Worm (Caenorhabditis elegans) whole organism, early embryonic: ENCODE measurements around the gene cct-6.

Experiments
- ama-1 ChIP-seq: fragments of 150-350 bp; optimal IDR thresholded peaks from 2 replicates; lab custom pipeline; 2014
- flt-1 ChIP-seq: fragments of 200-800 bp; sonication (Bioruptor generic); IDR thresholded peaks from 2 replicates; pipeline ENCODE4 v1.3.6; 2022; ENCODE audit warnings: missing genetic modification characterization, missing compliant biosample characterization
- hnd-1 ChIP-seq: sonication (generic microtip); optimal IDR thresholded peaks from 2 replicates; lab custom pipeline; 2016; ENCODE audit warnings: missing genetic modification characterization, missing compliant biosample characterization
- pes-1 ChIP-seq: fragments of 200-800 bp; sonication (Bioruptor generic); IDR thresholded peaks from 2 replicates; pipeline ENCODE4 v1.3.6; 2022; ENCODE audit warnings: missing genetic modification reagents, missing genetic modification characterization, missing compliant biosample characterization

- no peak for TF ChIP-seq hnd-1
- TF ChIP-seq pes-1: no peak
- no peak for TF ChIP-seq ama-1
- TF ChIP-seq flt-1 (GFP tag; lab: Robert Waterston, UW): no peak
Measured at ce11 chrIII:5874263-5874662, 18.8 kb upstream of the cct-6 start.
